Fruit fly (Drosophila melanogaster) whole organism, pupa: ENCODE data around the gene atl.
A peak's percentile ranks its signal among the peaks of the same experiment; 100 is the strongest.

Experiments
- CG10348 ChIP-seq: fragments of 200-800 bp; sonication (Bioruptor generic); IDR thresholded peaks from 2 replicates; pipeline ENCODE4 v1.3.6; 2022; ENCODE audit warnings: missing biosample characterization, missing genetic modification characterization
- CG12605 ChIP-seq: fragments of 200-800 bp; sonication (Bioruptor generic); IDR thresholded peaks from 2 replicates; pipeline ENCODE4 v1.3.6; 2022; ENCODE audit warnings: missing biosample characterization, missing genetic modification characterization
- CG13204 ChIP-seq: fragments of 200-800 bp; sonication (Bioruptor generic); optimal IDR thresholded peaks from 2 replicates; lab custom pipeline; 2018; ENCODE audit warnings: missing biosample characterization, mild to moderate bottlenecking, missing genetic modification characterization, moderate library complexity
- CG15710 ChIP-seq: fragments of 200-800 bp; sonication (Bioruptor generic); optimal IDR thresholded peaks from 2 replicates; lab custom pipeline; 2018; ENCODE audit warnings: missing biosample characterization, mild to moderate bottlenecking, missing genetic modification characterization, moderate library complexity
- CG17806 ChIP-seq: fragments of 200-800 bp; sonication (Bioruptor generic); optimal IDR thresholded peaks from 2 replicates; lab custom pipeline; 2018; ENCODE audit warnings: missing biosample characterization, mild to moderate bottlenecking, missing genetic modification characterization, moderate library complexity
- CG32121 ChIP-seq: fragments of 200-800 bp; sonication (Bioruptor generic); IDR thresholded peaks from 2 replicates; pipeline ENCODE4 v1.3.6; 2022; ENCODE audit warnings: missing biosample characterization, missing genetic modification characterization
- CG34367 ChIP-seq: fragments of 200-800 bp; sonication (Bioruptor generic); optimal IDR thresholded peaks from 2 replicates; lab custom pipeline; 2018; ENCODE audit warnings: missing biosample characterization, mild to moderate bottlenecking, missing genetic modification characterization
- CG4496 ChIP-seq: fragments of 200-800 bp; sonication (Bioruptor generic); IDR thresholded peaks from 3 replicates; pipeline ENCODE4 v1.3.6; 2022; ENCODE audit warnings: missing biosample characterization, missing genetic modification characterization
- CG8159 ChIP-seq: fragments of 200-800 bp; sonication (Bioruptor generic); optimal IDR thresholded peaks from 3 replicates; lab custom pipeline; 2018; ENCODE audit warnings: missing biosample characterization, mild to moderate bottlenecking, missing genetic modification characterization, moderate library complexity
- CG8301 ChIP-seq: fragments of 200-800 bp; sonication (Bioruptor generic); optimal IDR thresholded peaks from 2 replicates; lab custom pipeline; 2018; ENCODE audit warnings: missing biosample characterization, mild to moderate bottlenecking, missing genetic modification characterization
- CG9948 ChIP-seq: fragments of 200-800 bp; sonication (Bioruptor generic); optimal IDR thresholded peaks from 2 replicates; lab custom pipeline; 2018; ENCODE audit warnings: missing biosample characterization, mild to moderate bottlenecking, missing genetic modification characterization, moderate library complexity
- D1 ChIP-seq: fragments of 200-800 bp; sonication (Bioruptor generic); optimal IDR thresholded peaks from 2 replicates; lab custom pipeline; 2018; ENCODE audit warnings: missing biosample characterization, mild to moderate bottlenecking, missing genetic modification characterization, moderate library complexity
- EcR ChIP-seq: fragments of 200-800 bp; sonication (Bioruptor generic); optimal IDR thresholded peaks from 3 replicates; lab custom pipeline; 2019; ENCODE audit warnings: missing biosample characterization, missing genetic modification characterization, mild to moderate bottlenecking, moderate library complexity, missing genetic modification reagents
- Ets98B ChIP-seq: fragments of 200-800 bp; sonication (Bioruptor generic); IDR thresholded peaks from 2 replicates; pipeline ENCODE4 v1.3.6; 2022; ENCODE audit warnings: missing biosample characterization, missing genetic modification characterization
- Pif1A ChIP-seq: fragments of 200-800 bp; sonication (Bioruptor generic); optimal IDR thresholded peaks from 3 replicates; lab custom pipeline; 2016; ENCODE audit warnings: missing biosample characterization, missing genetic modification characterization
- Pif1B ChIP-seq: fragments of 200-800 bp; sonication (Bioruptor generic); optimal IDR thresholded peaks from 3 replicates; lab custom pipeline; 2016; ENCODE audit warnings: missing biosample characterization, missing genetic modification characterization
- Snoo ChIP-seq: fragments of 200-800 bp; sonication (Bioruptor generic); optimal IDR thresholded peaks from 3 replicates; lab custom pipeline; 2017; ENCODE audit warnings: missing biosample characterization, mild to moderate bottlenecking, missing genetic modification characterization, inconsistent platforms
- fd96Ca ChIP-seq: fragments of 200-800 bp; sonication (Bioruptor generic); IDR thresholded peaks from 3 replicates; pipeline ENCODE4 v1.3.6; 2022; ENCODE audit warnings: missing biosample characterization, missing genetic modification characterization
- gl ChIP-seq: fragments of 200-800 bp; sonication (Bioruptor generic); optimal IDR thresholded peaks from 2 replicates; lab custom pipeline; 2018; ENCODE audit warnings: missing biosample characterization, mild to moderate bottlenecking, missing genetic modification characterization
- rn ChIP-seq: fragments of 200-800 bp; sonication (Bioruptor generic); IDR thresholded peaks from 2 replicates; pipeline ENCODE4 v1.3.6; 2022; ENCODE audit warnings: missing biosample characterization, missing genetic modification characterization

The atl gene

DNA sequence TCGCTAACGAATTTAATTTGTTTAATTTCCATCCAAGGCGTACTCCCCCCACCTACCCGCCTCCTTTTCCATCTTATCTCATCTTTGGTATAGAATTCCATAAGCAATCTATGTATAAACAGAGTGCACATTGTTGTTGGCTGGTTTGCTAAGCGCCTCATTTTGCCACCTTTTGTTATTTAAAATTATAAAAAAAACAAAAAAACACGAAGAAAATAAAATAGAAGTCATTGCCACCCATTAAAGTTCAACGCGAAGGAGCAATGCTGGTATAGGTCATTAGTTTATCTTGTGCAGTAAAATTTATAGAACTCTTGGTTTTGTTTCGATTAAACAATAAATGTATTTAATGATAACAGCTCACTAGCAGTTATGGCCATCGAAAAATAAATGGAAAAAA lies 8.8 kb downstream of the atl start:
- TF ChIP-seq CG13204 (GFP tag; lab: Kevin White, UChicago) (no peak), EcR (no peak), Pif1A (no peak), CG9948 (no peak), CG34367 (tag; lab: Kevin White, UChicago) (no peak), CG4496 (GFP tag; lab: Robert Waterston, UW) (no peak), CG17806 (tag; lab: Kevin White, UChicago) (no peak), CG15710 (tag; lab: Kevin White, UChicago) (no peak), gl (tag; lab: Kevin White, UChicago) (no peak), CG8301 (tag; lab: Kevin White, UChicago) (no peak), CG8159 (tag; lab: Kevin White, UChicago) (no peak), Snoo (no peak), Pif1B (no peak), Ets98B (GFP tag; lab: Robert Waterston, UW) (no peak)

DNA sequence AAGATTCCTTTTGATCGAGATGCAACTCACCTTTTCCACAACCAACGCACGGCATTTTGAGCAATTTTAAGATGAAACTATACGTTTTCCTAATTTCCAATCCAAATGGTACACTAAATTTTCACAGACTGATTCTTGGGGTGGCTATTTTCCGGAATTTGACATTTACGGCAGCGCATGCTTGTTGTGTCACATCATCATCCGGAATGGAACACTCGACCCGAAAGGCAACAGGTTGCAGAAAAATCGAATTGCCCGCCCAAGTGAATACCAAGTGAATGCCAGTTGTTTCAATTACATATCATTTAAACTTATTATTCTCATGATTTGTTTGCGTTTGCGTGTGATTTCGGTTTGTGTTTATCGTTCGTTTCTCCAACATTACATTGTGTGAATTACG lies 9.5 kb downstream of the atl start, which contains the start of gene MtnF:
Gene MtnF, minus strand, starts transcription at position 209 of the 400 bp plus-strand sequence.
- no peak for TF ChIP-seq CG10348 (GFP tag; lab: Robert Waterston, UW)
- TF ChIP-seq D1 (tag; lab: Kevin White, UChicago): no peak
- TF ChIP-seq CG34367 (tag; lab: Kevin White, UChicago): no peak
- TF ChIP-seq EcR: no peak
- TF ChIP-seq CG12605 (GFP tag; lab: Robert Waterston, UW): peak; percentile 83
- TF ChIP-seq Snoo: no peak

DNA sequence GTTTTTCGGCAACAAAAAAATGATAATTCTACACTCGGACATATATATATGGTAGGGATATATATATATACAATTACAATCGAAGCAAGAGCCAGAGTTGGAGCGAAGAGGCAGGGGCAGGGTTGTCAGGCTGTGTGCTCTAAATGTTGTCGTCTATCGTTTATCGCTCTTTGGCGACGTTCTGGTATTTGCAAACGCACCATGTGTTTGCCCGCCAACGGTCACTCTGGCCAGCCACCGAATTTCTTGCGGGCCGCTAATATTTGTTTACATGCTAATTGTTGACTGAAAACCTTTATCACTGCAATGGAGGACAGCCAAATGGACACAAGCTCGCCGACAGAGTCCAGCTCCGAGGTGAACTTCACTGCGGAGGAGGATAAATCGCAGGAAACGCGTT lies 24.5 kb downstream of the atl start, which contains the start of the genes puf and ash2:
Gene puf, minus strand, starts transcription at position 121 of the 400 bp plus-strand sequence.
Gene ash2, plus strand, starts transcription at position 203 of the 400 bp plus-strand sequence.
- TF ChIP-seq CG4496 (GFP tag; lab: Robert Waterston, UW) (peak; percentile 47; the same call in 1 of the 3 replicates), CG13204 (GFP tag; lab: Kevin White, UChicago) (no peak)

- TF ChIP-seq CG12605 (GFP tag; lab: Robert Waterston, UW): peak; percentile 69
- TF ChIP-seq CG32121 (GFP tag; lab: Robert Waterston, UW): peak; percentile 68
- TF ChIP-seq Ets98B (GFP tag; lab: Robert Waterston, UW): peak; percentile 71
- TF ChIP-seq fd96Ca (GFP tag; lab: Robert Waterston, UW): peak; percentile 60; the same call in 2 of the 3 replicates
- TF ChIP-seq CG15710 (tag; lab: Kevin White, UChicago): no peak
Measured at dm6 chr3R:24651044-24651459, 25.6 kb downstream of the atl start.

dm6 chr3R:24654770-24655322 lies 29.4 kb downstream of the atl start, which contains the start of the genes CG31125 and CG6695:
Gene CG31125, minus strand, starts transcription at chr3R:24654820.
Gene CG6695, plus strand, starts transcription at chr3R:24655160.
- TF ChIP-seq CG15710 (tag; lab: Kevin White, UChicago): peak; percentile 40
- TF ChIP-seq CG13204 (GFP tag; lab: Kevin White, UChicago): no peak
- no peak for TF ChIP-seq EcR
- TF ChIP-seq Snoo: no peak
- peak; percentile 6 for TF ChIP-seq CG9948
- TF ChIP-seq gl (tag; lab: Kevin White, UChicago): no peak
- TF ChIP-seq fd96Ca (GFP tag; lab: Robert Waterston, UW): no peak

- no peak for TF ChIP-seq Pif1A
- TF ChIP-seq CG10348 (GFP tag; lab: Robert Waterston, UW): no peak
- no peak for TF ChIP-seq D1 (tag; lab: Kevin White, UChicago)
- no peak for TF ChIP-seq CG32121 (GFP tag; lab: Robert Waterston, UW)
- no peak for TF ChIP-seq CG8301 (tag; lab: Kevin White, UChicago)
- TF ChIP-seq Snoo: no peak
- no peak for TF ChIP-seq rn (GFP tag; lab: Robert Waterston, UW)
- no peak for TF ChIP-seq fd96Ca (GFP tag; lab: Robert Waterston, UW)
- no peak for TF ChIP-seq Ets98B (GFP tag; lab: Robert Waterston, UW)
- TF ChIP-seq CG34367 (tag; lab: Kevin White, UChicago): no peak
Measured at dm6 chr3R:24659173-24659846, 33.8 kb downstream of the atl start, which contains the start of gene CG31126. Gene CG31126, plus strand, starts transcription at chr3R:24659621.

- TF ChIP-seq CG17806 (tag; lab: Kevin White, UChicago) (no peak), CG34367 (tag; lab: Kevin White, UChicago) (no peak), CG8159 (tag; lab: Kevin White, UChicago) (no peak), D1 (tag; lab: Kevin White, UChicago) (no peak)
Measured at dm6 chr3R:24661679-24662411, 36.4 kb downstream of the atl start, which contains the start of gene Ppox. Gene Ppox, minus strand, starts transcription at chr3R:24661851.
